Worm (Caenorhabditis elegans) whole organism, late embryonic: ENCODE measurements around the gene pat-2.

ENCODE experiments used
- C08G9.2 ChIP-seq: sonication (generic microtip); optimal IDR thresholded peaks from 2 replicates; lab custom pipeline; 2016; ENCODE audit warnings: mild to moderate bottlenecking, missing genetic modification characterization, moderate library complexity, missing compliant biosample characterization
- K02D7.2 ChIP-seq: sonication (generic microtip); optimal IDR thresholded peaks from 2 replicates; lab custom pipeline; 2017; ENCODE audit warnings: mild to moderate bottlenecking, missing genetic modification characterization, missing compliant biosample characterization
- K09A11.1 ChIP-seq: sonication (generic microtip); optimal IDR thresholded peaks from 2 replicates; lab custom pipeline; 2017; ENCODE audit warnings: antibody characterized with exemption, mild to moderate bottlenecking, missing genetic modification characterization, missing compliant biosample characterization; ENCODE audit not compliant: insufficient read depth
- T23F11.4 ChIP-seq: fragments of 200-800 bp; sonication (Bioruptor generic); optimal IDR thresholded peaks from 2 replicates; lab custom pipeline; 2018; ENCODE audit warnings: mild to moderate bottlenecking, missing genetic modification characterization, missing compliant biosample characterization
- Y22D7AL.16 ChIP-seq: sonication (generic microtip); optimal IDR thresholded peaks from 2 replicates; lab custom pipeline; 2016; ENCODE audit warnings: missing genetic modification characterization, missing compliant biosample characterization
- ceh-14 ChIP-seq: sonication (generic microtip); optimal IDR thresholded peaks from 2 replicates; lab custom pipeline; 2016; ENCODE audit warnings: missing genotype, missing genetic modification characterization, missing compliant biosample characterization
- ceh-2 ChIP-seq: sonication (generic microtip); optimal IDR thresholded peaks from 2 replicates; lab custom pipeline; 2016; ENCODE audit warnings: missing genotype, missing genetic modification characterization, missing compliant biosample characterization
- ceh-24 ChIP-seq: sonication (generic microtip); optimal IDR thresholded peaks from 2 replicates; lab custom pipeline; 2016; ENCODE audit warnings: mild to moderate bottlenecking, missing genetic modification characterization, missing compliant biosample characterization
- ceh-31 ChIP-seq: sonication (generic microtip); optimal IDR thresholded peaks from 2 replicates; lab custom pipeline; 2016; ENCODE audit warnings: missing genetic modification characterization, missing compliant biosample characterization
- dmd-4 ChIP-seq: sonication (generic microtip); optimal IDR thresholded peaks from 2 replicates; lab custom pipeline; 2016; ENCODE audit warnings: borderline replicate concordance, missing genetic modification characterization, missing compliant biosample characterization
- dve-1 ChIP-seq: sonication (generic microtip); optimal IDR thresholded peaks from 2 replicates; lab custom pipeline; 2017; ENCODE audit warnings: antibody characterized with exemption, mild to moderate bottlenecking, missing genetic modification characterization, missing compliant biosample characterization
- elt-2 ChIP-seq: sonication (generic microtip); optimal IDR thresholded peaks from 2 replicates; lab custom pipeline; 2016; ENCODE audit warnings: missing genetic modification reagents, missing genetic modification characterization, missing compliant biosample characterization
- ets-4 ChIP-seq: sonication (generic microtip); optimal IDR thresholded peaks from 2 replicates; lab custom pipeline; 2016; ENCODE audit warnings: missing genetic modification characterization, missing compliant biosample characterization
- eyg-1 ChIP-seq: sonication (generic microtip); optimal IDR thresholded peaks from 2 replicates; lab custom pipeline; 2016; ENCODE audit warnings: missing genotype, missing genetic modification characterization, missing compliant biosample characterization
- fax-1 ChIP-seq: sonication (generic microtip); optimal IDR thresholded peaks from 2 replicates; lab custom pipeline; 2016; ENCODE audit warnings: missing genotype, missing genetic modification characterization, missing compliant biosample characterization
- fkh-10 ChIP-seq: fragments of 150-350 bp; optimal IDR thresholded peaks from 2 replicates; lab custom pipeline; 2014; ENCODE audit warnings: missing biosample characterization, missing genetic modification reagents, missing genetic modification characterization
- fkh-6 ChIP-seq: sonication (generic microtip); optimal IDR thresholded peaks from 2 replicates; lab custom pipeline; 2016; ENCODE audit warnings: missing genetic modification characterization, missing compliant biosample characterization
- hlh-6 ChIP-seq: sonication (generic microtip); optimal IDR thresholded peaks from 2 replicates; lab custom pipeline; 2016; ENCODE audit warnings: missing genotype, missing genetic modification characterization, missing compliant biosample characterization
- lin-11 ChIP-seq: fragments of 200-800 bp; sonication (Bioruptor generic); optimal IDR thresholded peaks from 2 replicates; lab custom pipeline; 2018; ENCODE audit warnings: mild to moderate bottlenecking, missing genetic modification characterization, missing compliant biosample characterization
- madf-2 ChIP-seq: sonication (generic microtip); optimal IDR thresholded peaks from 2 replicates; lab custom pipeline; 2017; ENCODE audit warnings: missing genetic modification characterization, missing compliant biosample characterization
- nfya-1 ChIP-seq: sonication (generic microtip); optimal IDR thresholded peaks from 2 replicates; lab custom pipeline; 2017; ENCODE audit warnings: missing genetic modification characterization, mild to moderate bottlenecking, missing compliant biosample characterization, antibody characterized with exemption, moderate library complexity
- nhr-11 ChIP-seq: fragments of 150-350 bp; optimal IDR thresholded peaks from 2 replicates; lab custom pipeline; 2014; ENCODE audit warnings: missing biosample characterization, missing genetic modification characterization
- nhr-232 ChIP-seq: sonication (generic microtip); optimal IDR thresholded peaks from 2 replicates; lab custom pipeline; 2016; ENCODE audit warnings: missing genetic modification characterization, missing compliant biosample characterization
- npax-4 ChIP-seq: sonication (generic microtip); optimal IDR thresholded peaks from 2 replicates; lab custom pipeline; 2016; ENCODE audit warnings: missing genetic modification characterization, missing compliant biosample characterization
- pag-3 ChIP-seq: sonication (generic microtip); optimal IDR thresholded peaks from 2 replicates; lab custom pipeline; 2016; ENCODE audit warnings: missing compliant biosample characterization, missing genetic modification characterization, borderline replicate concordance
- pat-9 ChIP-seq: fragments of 200-800 bp; sonication (Bioruptor generic); optimal IDR thresholded peaks from 2 replicates; lab custom pipeline; 2018; ENCODE audit warnings: mild to moderate bottlenecking, missing genetic modification characterization, moderate library complexity, missing compliant biosample characterization
- pax-1 ChIP-seq: fragments of 150-350 bp; optimal IDR thresholded peaks from 2 replicates; lab custom pipeline; 2014; ENCODE audit warnings: missing biosample characterization, missing genetic modification characterization
- pha-2 ChIP-seq: sonication (generic microtip); optimal IDR thresholded peaks from 2 replicates; lab custom pipeline; 2017; ENCODE audit warnings: mild to moderate bottlenecking, missing genetic modification characterization, missing compliant biosample characterization
- pha-4 ChIP-seq: fragments of 150-350 bp; optimal IDR thresholded peaks from 2 replicates; lab custom pipeline; 2018; ENCODE audit warnings: missing biosample characterization, missing genetic modification reagents, missing genetic modification characterization
- pros-1 ChIP-seq: fragments of 150-350 bp; optimal IDR thresholded peaks from 2 replicates; lab custom pipeline; 2014; ENCODE audit warnings: missing biosample characterization, missing genetic modification reagents, missing genetic modification characterization
- rnt-1 ChIP-seq: sonication (generic microtip); optimal IDR thresholded peaks from 2 replicates; lab custom pipeline; 2016; ENCODE audit warnings: missing genetic modification characterization, missing compliant biosample characterization
- sox-4 ChIP-seq: sonication (generic microtip); optimal IDR thresholded peaks from 2 replicates; lab custom pipeline; 2017; ENCODE audit warnings: mild to moderate bottlenecking, missing genetic modification characterization, inconsistent platforms, missing compliant biosample characterization
- tbx-7 ChIP-seq: sonication (generic microtip); optimal IDR thresholded peaks from 2 replicates; lab custom pipeline; 2016; ENCODE audit warnings: missing genotype, missing genetic modification characterization, missing compliant biosample characterization
- ttx-3 ChIP-seq: sonication (generic microtip); optimal IDR thresholded peaks from 2 replicates; lab custom pipeline; 2016; ENCODE audit warnings: missing genetic modification reagents, missing genetic modification characterization, missing compliant biosample characterization
- unc-42 ChIP-seq: sonication (generic microtip); optimal IDR thresholded peaks from 2 replicates; lab custom pipeline; 2016; ENCODE audit warnings: missing genotype, missing genetic modification characterization, missing compliant biosample characterization
- zip-5 ChIP-seq: sonication (generic microtip); optimal IDR thresholded peaks from 2 replicates; lab custom pipeline; 2016; ENCODE audit warnings: missing genetic modification characterization, missing compliant biosample characterization

pat-2 gene

DNA sequence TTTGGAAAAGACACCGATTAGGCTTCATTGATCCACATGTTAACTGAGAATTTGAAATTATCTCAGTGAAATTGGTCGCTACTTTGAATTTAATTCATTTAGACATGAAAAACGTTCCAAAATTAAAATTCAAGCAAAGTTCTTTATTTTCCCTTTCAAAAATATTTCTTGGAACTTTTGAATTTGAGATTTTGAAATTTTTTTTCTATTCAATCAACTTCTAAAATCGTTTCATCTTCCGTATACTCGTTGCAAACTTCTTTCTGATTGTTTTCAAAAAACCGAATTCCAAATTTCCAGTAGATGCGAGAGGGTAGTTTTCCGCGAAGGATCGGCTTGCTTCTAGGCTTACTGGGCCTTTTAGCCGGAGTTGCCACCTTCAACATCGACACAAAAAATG is at the start of gene pat-2:
TSS of gene pat-2 (plus strand) at position 301 of the 400 bp plus-strand sequence.
- TF ChIP-seq fkh-10 (GFP tag; lab: Kevin White, UChicago): no peak
- TF ChIP-seq nfya-1 (tag; lab: Kevin White, UChicago): no peak
- TF ChIP-seq ceh-24 (tag; lab: Kevin White, UChicago): no peak
- TF ChIP-seq nhr-11 (tag; lab: Kevin White, UChicago): no peak
- no peak for TF ChIP-seq ceh-2 (tag; lab: Kevin White, UChicago)

DNA sequence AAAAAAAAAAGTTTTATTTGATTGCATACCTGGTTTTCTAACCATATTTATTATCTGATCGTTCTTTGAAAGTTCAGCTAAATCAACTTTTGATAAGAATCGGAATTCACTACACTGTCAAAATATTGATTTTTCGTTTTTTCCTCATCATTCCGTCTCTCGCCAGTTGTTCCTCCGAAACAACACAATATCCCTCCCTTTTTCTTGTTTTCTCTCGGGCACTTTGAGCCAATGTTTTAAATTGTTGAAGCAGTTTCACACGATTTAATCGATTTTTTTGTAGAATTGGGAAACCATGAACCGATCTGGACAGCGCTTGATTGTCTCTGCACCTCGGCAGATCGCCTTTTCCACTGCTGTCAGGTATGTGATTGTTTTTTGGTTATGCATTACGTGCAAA is 49.4 kb upstream of the pat-2 start, which contains the start of gene K02D10.1:
TSS of gene K02D10.1 (plus strand) at position 284 of the 400 bp plus-strand sequence.
- no peak for TF ChIP-seq pag-3 (tag; lab: Kevin White, UChicago)
- TF ChIP-seq fax-1 (tag; lab: Kevin White, UChicago): no peak
- TF ChIP-seq tbx-7: no peak
- no peak for TF ChIP-seq zip-5 (tag; lab: Kevin White, UChicago)
- TF ChIP-seq ceh-14 (tag; lab: Kevin White, UChicago): no peak
- no peak for TF ChIP-seq ttx-3
- TF ChIP-seq fkh-6 (tag; lab: Kevin White, UChicago): no peak
- TF ChIP-seq lin-11 (tag; lab: Kevin White, UChicago): no peak
- no peak for TF ChIP-seq pat-9
- no peak for TF ChIP-seq pax-1
- TF ChIP-seq T23F11.4 (GFP tag; lab: Kevin White, UChicago): no peak
- TF ChIP-seq pros-1: no peak
- TF ChIP-seq ceh-31 (tag; lab: Kevin White, UChicago): no peak
- no peak for TF ChIP-seq dmd-4
- TF ChIP-seq K09A11.1 (tag; lab: Kevin White, UChicago): no peak
- TF ChIP-seq, all 69 proteins: peak for 0

DNA sequence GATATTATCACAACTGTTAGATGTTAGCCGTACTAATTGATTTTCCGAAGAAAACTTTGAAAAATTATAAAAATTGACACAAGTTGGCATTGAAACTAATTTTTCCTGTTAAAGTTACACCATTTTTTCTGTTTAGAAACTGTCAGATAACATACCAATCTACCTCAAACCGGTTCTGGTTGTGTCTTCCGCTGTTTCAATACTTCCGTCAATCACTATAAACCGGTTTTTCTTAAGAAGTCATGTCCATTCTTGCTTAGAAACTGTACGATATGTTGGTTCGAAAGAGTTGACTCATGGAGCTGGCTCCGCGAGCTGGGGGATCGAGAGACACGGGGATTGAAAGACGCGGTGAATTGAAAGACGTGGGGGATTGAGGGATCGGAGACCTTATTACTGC is 48.5 kb upstream of the pat-2 start:
- TF ChIP-seq fkh-6 (tag; lab: Kevin White, UChicago) (no peak), K02D7.2 (tag; lab: Kevin White, UChicago) (no peak), pha-4 (tag; lab: Kevin White, UChicago) (no peak), unc-42 (tag; lab: Kevin White, UChicago) (no peak), pax-1 (no peak), eyg-1 (tag; lab: Kevin White, UChicago) (no peak), Y22D7AL.16 (tag; lab: Kevin White, UChicago) (no peak), ceh-14 (tag; lab: Kevin White, UChicago) (no peak), madf-2 (tag; lab: Kevin White, UChicago) (no peak), nhr-11 (tag; lab: Kevin White, UChicago) (no peak), ets-4 (no peak), pha-2 (tag; lab: Kevin White, UChicago) (no peak), pag-3 (tag; lab: Kevin White, UChicago) (no peak), sox-4 (no peak), rnt-1 (tag; lab: Kevin White, UChicago) (no peak), ceh-2 (tag; lab: Kevin White, UChicago) (no peak), pat-9 (no peak), dve-1 (no peak)
- TF ChIP-seq, all 69 proteins: peak for 0

DNA sequence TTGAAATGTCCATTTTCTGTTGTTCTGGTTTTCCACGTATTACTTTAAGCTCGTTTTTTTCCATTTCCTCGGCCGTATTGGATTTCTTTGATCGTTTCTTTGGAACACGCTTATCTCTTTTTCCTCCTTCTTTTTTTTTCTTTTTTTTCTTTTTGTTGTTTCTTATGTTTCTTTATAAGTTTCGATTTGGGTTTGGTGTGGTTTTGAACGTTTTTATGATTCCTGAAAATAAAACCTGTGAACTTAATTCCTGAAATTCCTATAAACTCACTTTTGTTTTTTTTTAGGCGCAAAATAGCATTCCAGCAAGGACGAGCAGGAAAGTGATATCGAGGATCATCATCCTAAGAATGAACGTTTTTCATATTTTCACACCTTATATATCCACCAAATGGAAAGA is 47.5 kb upstream of the pat-2 start, which contains the start of gene K02D10.2:
TSS of gene K02D10.2 (minus strand) at position 101 of the 400 bp plus-strand sequence.
- TF ChIP-seq K02D7.2 (tag; lab: Kevin White, UChicago) (no peak), pat-9 (no peak), C08G9.2 (tag; lab: Kevin White, UChicago) (no peak), elt-2 (tag; lab: Kevin White, UChicago) (no peak), zip-5 (tag; lab: Kevin White, UChicago) (no peak), hlh-6 (tag; lab: Kevin White, UChicago) (no peak), npax-4 (tag; lab: Kevin White, UChicago) (no peak), nhr-232 (tag; lab: Kevin White, UChicago) (no peak)
- TF ChIP-seq, all 69 proteins: peak for 0
